Fruit fly (Drosophila melanogaster): Measurements from ENCODE around the gene CG43074.
A peak's percentile ranks its signal among the peaks of the same experiment; 100 is the strongest.

Gene CG43074

DNA sequence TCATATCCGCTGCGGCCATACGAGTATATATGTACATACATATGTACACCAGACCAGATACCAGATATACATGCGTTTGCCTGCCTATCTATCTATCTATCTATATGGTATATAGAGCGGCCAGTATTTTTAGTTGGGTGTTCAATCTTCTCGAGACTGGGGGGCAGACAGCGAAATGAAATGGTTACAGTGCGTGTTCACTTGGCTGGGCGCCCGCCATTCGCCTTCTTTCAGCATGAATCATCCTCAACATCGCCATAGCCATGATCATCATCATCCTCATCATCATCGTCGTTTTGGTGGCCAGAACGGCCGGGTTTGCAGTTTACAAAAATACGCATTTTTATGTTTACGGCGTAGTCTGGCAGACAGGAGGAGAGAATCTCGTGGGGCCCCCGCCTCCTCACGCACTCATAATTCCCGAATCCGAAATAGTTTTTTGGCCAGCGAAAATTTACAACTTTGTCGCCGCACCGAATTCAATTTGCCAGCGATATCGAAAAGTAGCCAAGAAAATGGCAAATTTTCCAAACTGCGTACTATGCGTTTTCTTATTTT lies 28.4 kb downstream of the CG43074 start:
- TF ChIP-seq CG8632 (GFP tag; optimal IDR thresholded peaks at IDR 0.05) (no peak), CG11294 (GFP tag; IDR thresholded peaks at IDR 0.05) (no peak), Sox15 (GFP tag; optimal IDR thresholded peaks at IDR 0.05) (no peak), CG11762 (GFP tag; optimal IDR thresholded peaks at IDR 0.05; ENCODE audit: insufficient read depth) (no peak)

DNA sequence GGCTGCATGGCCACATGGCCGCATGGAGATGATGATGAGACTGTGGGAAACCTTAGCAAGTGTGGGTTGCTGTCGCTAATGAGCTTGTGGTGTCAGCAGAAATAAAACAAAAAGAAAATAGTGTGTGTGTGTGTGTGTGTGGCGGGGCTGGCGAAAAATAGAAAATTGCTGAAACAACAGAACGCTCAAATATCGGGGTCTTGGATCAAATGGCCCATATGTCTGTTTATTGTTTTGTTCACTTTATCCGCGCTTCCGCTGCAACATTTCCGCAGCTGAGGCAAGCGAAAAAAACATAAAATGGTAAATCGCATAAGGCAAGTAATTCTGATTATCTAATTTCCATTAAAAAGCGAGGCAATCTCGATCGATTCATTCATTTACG lies 28.9 kb downstream of the CG43074 start:
- TF ChIP-seq dsx (GFP tag; optimal IDR thresholded peaks at IDR 0.05; ENCODE audit: poor library complexity, severe bottlenecking) (no peak), Eip93F (GFP tag; optimal IDR thresholded peaks at IDR 0.05) (no peak), CG6792 (GFP tag; optimal IDR thresholded peaks at IDR 0.05) (no peak)

DNA sequence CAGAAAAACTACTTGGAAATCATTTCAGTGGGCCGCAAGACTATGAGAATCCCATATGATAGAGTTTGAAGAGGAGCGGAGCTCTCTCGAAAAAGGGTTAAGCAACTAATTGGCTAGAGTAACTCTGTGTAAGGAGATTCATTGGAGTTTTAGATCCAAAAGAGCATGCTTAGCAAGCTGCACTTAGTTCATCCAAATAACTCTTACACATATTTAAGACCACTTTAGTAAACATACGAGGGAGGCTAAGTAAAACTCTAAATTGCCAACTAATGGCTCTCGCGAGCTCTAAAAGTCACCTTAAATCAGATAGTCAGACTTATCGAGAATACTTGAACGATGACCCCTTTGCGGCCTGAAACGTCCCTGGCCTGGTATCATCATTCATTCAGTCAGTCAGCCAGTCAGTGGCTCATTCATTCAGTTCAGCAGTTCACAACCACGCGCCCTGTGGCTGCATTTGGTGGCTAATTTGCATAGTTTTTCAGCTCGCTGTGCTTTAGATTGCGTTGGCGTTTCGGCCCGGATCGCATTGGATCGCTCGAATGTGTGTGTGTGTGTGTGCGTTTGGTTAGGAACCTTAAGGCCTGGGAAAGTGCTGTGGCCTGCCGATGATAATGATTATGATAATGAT lies 29.4 kb downstream of the CG43074 start:
- TF ChIP-seq CG8319 (GFP tag; optimal IDR thresholded peaks at IDR 0.05) (no peak), svp (GFP tag) (no peak), Eip78C (GFP tag) (peak; percentile 10)

DNA sequence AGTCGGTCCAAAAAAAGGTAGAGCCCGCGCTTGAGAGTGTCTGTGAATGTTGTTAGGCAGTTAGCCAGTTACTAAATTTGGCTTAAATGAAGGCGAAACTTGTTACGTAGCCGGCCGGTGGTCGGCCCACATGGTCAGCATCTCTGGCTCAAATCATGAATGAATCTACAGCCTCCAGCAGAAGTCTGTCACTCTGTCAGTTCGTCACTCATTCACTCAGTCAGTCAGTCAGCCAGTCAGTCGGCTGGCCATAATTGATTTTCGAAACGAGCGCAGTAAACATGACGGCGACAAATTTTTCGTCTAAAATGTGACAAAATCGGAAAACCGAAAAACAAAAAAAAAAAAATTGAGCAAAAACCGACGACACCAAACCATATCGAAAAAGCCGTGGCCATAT lies 30.0 kb downstream of the CG43074 start:
- TF ChIP-seq CG11294 (GFP tag; IDR thresholded peaks at IDR 0.05) (no peak), lz (GFP tag; optimal IDR thresholded peaks at IDR 0.05) (no peak), CG6808 (GFP tag; optimal IDR thresholded peaks at IDR 0.05) (no peak), CG8319 (GFP tag; optimal IDR thresholded peaks at IDR 0.05) (no peak), CG6792 (GFP tag; optimal IDR thresholded peaks at IDR 0.05) (no peak), OdsH (GFP tag; optimal IDR thresholded peaks at IDR 0.05) (no peak), CG1621 (tag; optimal IDR thresholded peaks at IDR 0.05) (no peak), esn (GFP tag; optimal IDR thresholded peaks at IDR 0.05) (no peak), CG6163 (GFP tag; IDR thresholded peaks at IDR 0.05) (no peak), topi (GFP tag; optimal IDR thresholded peaks at IDR 0.05) (no peak), CG7368 (GFP tag; optimal IDR thresholded peaks at IDR 0.05) (no peak), CG3919 (GFP tag; optimal IDR thresholded peaks at IDR 0.05) (no peak), achi (GFP tag; optimal IDR thresholded peaks at IDR 0.05) (no peak), CG3032 (tag; optimal IDR thresholded peaks at IDR 0.05) (no peak), Gug (GFP tag; IDR thresholded peaks at IDR 0.05) (no peak)

DNA sequence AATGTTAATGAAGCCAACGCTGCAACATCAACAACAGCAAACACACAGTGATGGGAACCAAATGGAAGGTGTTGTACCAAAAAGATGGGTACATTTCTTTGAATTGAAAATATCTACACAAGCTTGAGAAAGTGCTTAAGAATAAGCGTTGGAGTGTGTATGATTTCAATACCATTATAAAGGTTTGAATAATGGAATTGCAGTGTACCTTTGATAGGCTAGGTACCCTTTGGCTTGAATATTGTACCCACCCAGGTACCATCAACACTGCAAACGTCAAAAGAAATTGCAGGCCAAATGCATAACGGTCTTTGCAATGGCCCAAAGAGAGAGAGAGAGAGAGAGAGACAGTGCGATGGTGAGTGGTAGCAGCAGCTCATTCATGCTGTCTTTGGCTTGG lies 31.8 kb downstream of the CG43074 start:
- TF ChIP-seq Sox102F (GFP tag; optimal IDR thresholded peaks at IDR 0.05), result no peak
- TF ChIP-seq cyc (GFP tag; optimal IDR thresholded peaks at IDR 0.05), result no peak
- peak; percentile 13 for TF ChIP-seq Hr4 (GFP tag; optimal IDR thresholded peaks at IDR 0.05)
- 0 out of 3 replicates have a peak, but pooled peaks have one; percentile 18 for TF ChIP-seq CG8119 (GFP tag; IDR thresholded peaks at IDR 0.05)
- no peak for TF ChIP-seq fkh (GFP tag; optimal IDR thresholded peaks at IDR 0.05)
- TF ChIP-seq svp (GFP tag), result no peak
- peak; percentile 6 for TF ChIP-seq CG6276 (GFP tag; optimal IDR thresholded peaks at IDR 0.05)
- TF ChIP-seq Met (GFP tag; optimal IDR thresholded peaks at IDR 0.05), result no peak
- no peak for TF ChIP-seq CG3919 (GFP tag; optimal IDR thresholded peaks at IDR 0.05)
- TF ChIP-seq Eip78C (GFP tag), result peak; percentile 65
- peak; percentile 11 for TF ChIP-seq CG32006 (GFP tag; optimal IDR thresholded peaks at IDR 0.05)
- no peak for TF ChIP-seq CG10631 (GFP tag; optimal IDR thresholded peaks at IDR 0.05)
- no peak for TF ChIP-seq net (GFP tag; optimal IDR thresholded peaks at IDR 0.05)

DNA sequence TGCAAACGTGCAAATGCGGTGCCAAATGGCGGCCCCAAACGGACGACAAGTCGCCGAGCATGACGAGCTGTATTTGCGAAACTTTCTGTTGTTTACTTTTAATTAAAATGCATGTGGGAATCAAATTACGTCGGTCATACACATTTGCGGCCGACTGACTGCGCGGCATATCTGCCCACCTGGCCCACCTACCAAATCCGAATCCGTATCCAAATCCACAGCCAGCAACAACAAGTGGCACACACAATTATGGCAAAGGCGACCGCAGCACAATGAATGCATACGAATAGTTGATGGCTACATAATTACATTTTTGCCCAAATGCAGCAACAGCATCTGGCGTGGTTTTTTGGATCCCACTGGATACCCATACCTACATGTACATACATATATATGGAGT lies 32.7 kb downstream of the CG43074 start:
- 0 out of 3 replicates have a peak, but pooled peaks have one; percentile 21 for TF ChIP-seq eg (GFP tag; IDR thresholded peaks at IDR 0.05)
- no peak for TF ChIP-seq CG15336 (GFP tag; IDR thresholded peaks at IDR 0.05)
